Worm (Caenorhabditis elegans) whole organism, L2 larva: ENCODE data around the gene Y17G9A.2.

Source experiments
- R02D3.7 ChIP-seq: fragments of 150-350 bp; optimal IDR thresholded peaks from 2 replicates; lab custom pipeline; 2014; ENCODE audit warnings: missing biosample characterization, missing genetic modification characterization
- blmp-1 ChIP-seq: sonication (generic microtip); optimal IDR thresholded peaks from 2 replicates; lab custom pipeline; 2017; ENCODE audit warnings: missing genetic modification characterization, mild to moderate bottlenecking, missing compliant biosample characterization, antibody characterized with exemption, moderate library complexity; ENCODE audit not compliant: insufficient read depth
- egl-27 ChIP-seq: sonication (generic microtip); optimal IDR thresholded peaks from 3 replicates; lab custom pipeline; 2017; ENCODE audit warnings: missing biosample characterization, missing genetic modification reagents, missing genetic modification characterization
- mdl-1 ChIP-seq, 2 experiments: fragments of 150-350 bp in 1 of 2; sonication (generic microtip) in 1 of 2; optimal IDR thresholded peaks; 2 replicates each; lab custom pipeline; 2017; ENCODE audit warnings: missing biosample characterization in 2 of 2, missing genetic modification characterization in 2 of 2
- nhr-6 ChIP-seq: fragments of 150-350 bp; optimal IDR thresholded peaks from 2 replicates; lab custom pipeline; 2014; ENCODE audit warnings: missing biosample characterization, missing genetic modification characterization
- peb-1 ChIP-seq: fragments of 150-350 bp; optimal IDR thresholded peaks from 2 replicates; lab custom pipeline; 2014; ENCODE audit warnings: missing biosample characterization, missing genetic modification characterization
- sem-4 ChIP-seq: fragments of 150-350 bp; optimal IDR thresholded peaks from 2 replicates; lab custom pipeline; 2014; ENCODE audit warnings: missing biosample characterization, missing genetic modification reagents, missing genetic modification characterization
- ztf-1 ChIP-seq: fragments of 200-800 bp; sonication (Bioruptor generic); conservative IDR thresholded peaks from 2 replicates; pipeline ENCODE4 v1.3.6; 2022; ENCODE audit warnings: missing genetic modification characterization, missing compliant biosample characterization

Gene Y17G9A.2

DNA sequence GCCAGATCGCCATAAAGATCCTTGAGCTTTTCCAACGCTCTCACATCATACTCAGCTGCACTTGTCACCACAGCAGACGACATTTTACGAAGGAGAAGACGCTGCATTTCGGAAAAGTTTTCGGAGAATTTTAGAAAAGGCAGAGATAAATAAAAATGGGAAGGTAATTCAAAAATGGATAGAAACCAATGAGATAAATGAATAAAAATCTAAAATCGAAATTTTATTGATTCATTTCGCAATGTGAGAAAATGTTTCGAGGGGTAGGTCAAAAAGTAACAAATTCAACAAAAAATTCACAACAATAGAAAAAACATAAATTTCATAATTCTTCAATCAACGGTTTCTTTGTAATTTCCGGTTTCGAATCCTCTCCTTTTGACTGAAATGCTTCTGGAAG, 49.6 kb downstream of the Y17G9A.2 start, which contains the start of gene dpf-5:
Gene dpf-5 (minus strand): TSS at position 101 of the 400 bp plus-strand sequence.
- TF ChIP-seq nhr-6 (tag; lab: Kevin White, UChicago) (no peak), peb-1 (no peak), egl-27 (no peak), mdl-1 (tag; optimal IDR thresholded peaks at IDR 0.05; lab: Kevin White, UChicago) (no peak), R02D3.7 (tag; lab: Kevin White, UChicago) (no peak), sem-4 (no peak), ztf-1 (GFP tag; lab: Robert Waterston, UW) (no peak), blmp-1 (tag; lab: Kevin White, UChicago) (no peak)
